Fruit fly (Drosophila melanogaster) whole organism, embryonic: Measurements from ENCODE around the gene rno.

ENCODE experiments used
- CG10366 ChIP-seq: fragments of 200-800 bp; sonication (Bioruptor generic); IDR thresholded peaks from 2 replicates; pipeline ENCODE4 v1.3.6; 2022; ENCODE audit warnings: missing biosample characterization, missing genetic modification characterization
- CG10565 ChIP-seq: fragments of 200-800 bp; sonication (Bioruptor generic); optimal IDR thresholded peaks from 3 replicates; lab custom pipeline; 2016; ENCODE audit warnings: missing biosample characterization, mild to moderate bottlenecking, missing genetic modification characterization
- CG10959 ChIP-seq: fragments of 200-800 bp; sonication (Bioruptor generic); IDR thresholded peaks from 2 replicates; pipeline ENCODE4 v1.3.6; 2022; ENCODE audit warnings: missing biosample characterization, missing genetic modification characterization
- CG11247 ChIP-seq: fragments of 200-800 bp; sonication (Bioruptor generic); IDR thresholded peaks from 2 replicates; pipeline ENCODE4 v1.3.6; 2022; ENCODE audit warnings: missing biosample characterization, missing genetic modification characterization
- CG11696 ChIP-seq: fragments of 200-800 bp; sonication (Bioruptor generic); IDR thresholded peaks from 2 replicates; pipeline ENCODE4 v1.3.6; 2022; ENCODE audit warnings: missing biosample characterization, missing genetic modification characterization
- CG14667 ChIP-seq: fragments of 200-800 bp; sonication (Bioruptor generic); IDR thresholded peaks from 2 replicates; pipeline ENCODE4 v1.3.6; 2022; ENCODE audit warnings: missing biosample characterization, missing genetic modification characterization
- CG14965 ChIP-seq: fragments of 200-800 bp; sonication (Bioruptor generic); optimal IDR thresholded peaks from 2 replicates; lab custom pipeline; 2016; ENCODE audit warnings: missing biosample characterization, missing genetic modification characterization, borderline replicate concordance
- CG15514 ChIP-seq: fragments of 200-800 bp; sonication (Bioruptor generic); optimal IDR thresholded peaks from 3 replicates; lab custom pipeline; 2017; ENCODE audit warnings: missing biosample characterization, missing genetic modification characterization, mild to moderate bottlenecking, moderate library complexity, missing genetic modification reagents
- CG1602 ChIP-seq: fragments of 200-800 bp; sonication (Bioruptor generic); optimal IDR thresholded peaks from 3 replicates; lab custom pipeline; 2016; ENCODE audit warnings: missing biosample characterization, missing genetic modification characterization
- CG17186 ChIP-seq: fragments of 200-800 bp; sonication (Bioruptor generic); optimal IDR thresholded peaks from 3 replicates; lab custom pipeline; 2017; ENCODE audit warnings: missing biosample characterization, missing genetic modification reagents, missing genetic modification characterization
- CG17568 ChIP-seq: fragments of 200-800 bp; sonication (Bioruptor generic); optimal IDR thresholded peaks from 2 replicates; lab custom pipeline; 2018; ENCODE audit warnings: missing biosample characterization, mild to moderate bottlenecking, missing genetic modification characterization, moderate library complexity
- CG2129 ChIP-seq: fragments of 200-800 bp; sonication (Bioruptor generic); IDR thresholded peaks from 2 replicates; pipeline ENCODE4 v1.3.6; 2022; ENCODE audit warnings: missing biosample characterization, missing genetic modification characterization; ENCODE audit not compliant: partially characterized antibody
- CG2712 ChIP-seq: fragments of 200-800 bp; optimal IDR thresholded peaks from 3 replicates; lab custom pipeline; 2019; ENCODE audit warnings: missing biosample characterization, mild to moderate bottlenecking, missing genetic modification characterization, moderate library complexity
- CG32532 ChIP-seq: fragments of 200-800 bp; sonication (Bioruptor generic); IDR thresholded peaks from 2 replicates; pipeline ENCODE4 v1.3.6; 2022; ENCODE audit warnings: missing biosample characterization, missing genetic modification characterization
- CG4328 ChIP-seq: fragments of 200-800 bp; sonication (Bioruptor generic); optimal IDR thresholded peaks from 3 replicates; lab custom pipeline; 2017; ENCODE audit warnings: missing biosample characterization, missing genetic modification reagents, missing genetic modification characterization
- CG7357 ChIP-seq: fragments of 200-800 bp; sonication (Bioruptor generic); IDR thresholded peaks from 3 replicates; pipeline ENCODE4 v1.3.6; 2022; ENCODE audit warnings: missing biosample characterization, missing genetic modification characterization
- CG7987 ChIP-seq: fragments of 200-800 bp; sonication (Bioruptor generic); optimal IDR thresholded peaks from 2 replicates; lab custom pipeline; 2018; ENCODE audit warnings: missing biosample characterization, mild to moderate bottlenecking, missing genetic modification characterization, moderate library complexity
- CG8478 ChIP-seq: fragments of >200 bp; optimal IDR thresholded peaks from 2 replicates; lab custom pipeline; 2018
- CG9817 ChIP-seq: fragments of 200-800 bp; sonication (Bioruptor generic); optimal IDR thresholded peaks from 2 replicates; lab custom pipeline; 2018; ENCODE audit warnings: missing biosample characterization, mild to moderate bottlenecking, missing genetic modification characterization, moderate library complexity
- CTCF ChIP-seq: fragments of 200-800 bp; sonication (Bioruptor generic); optimal IDR thresholded peaks from 2 replicates; lab custom pipeline; 2017; ENCODE audit warnings: missing biosample characterization, mild to moderate bottlenecking, missing genetic modification characterization, moderate library complexity
- CkIIα-i1 ChIP-seq: fragments of 200-800 bp; sonication (Bioruptor generic); IDR thresholded peaks from 2 replicates; pipeline ENCODE4 v1.3.6; 2022; ENCODE audit warnings: missing biosample characterization, missing genetic modification characterization
- Dip3 ChIP-seq: fragments of 200-800 bp; sonication (Bioruptor generic); optimal IDR thresholded peaks from 3 replicates; lab custom pipeline; 2016; ENCODE audit warnings: missing biosample characterization, missing genetic modification characterization
- Gug ChIP-seq: fragments of 200-800 bp; sonication (Bioruptor generic); IDR thresholded peaks from 4 replicates; pipeline ENCODE4 v1.3.6; 2022; ENCODE audit warnings: missing biosample characterization, missing genetic modification characterization
- Lhr ChIP-seq: fragments of 200-800 bp; sonication (Bioruptor generic); optimal IDR thresholded peaks from 3 replicates; lab custom pipeline; 2017; ENCODE audit warnings: mild to moderate bottlenecking, missing biosample characterization, missing genetic modification reagents, missing genetic modification characterization
- NfI ChIP-seq: fragments of 200-800 bp; sonication (Bioruptor generic); optimal IDR thresholded peaks from 3 replicates; lab custom pipeline; 2018; ENCODE audit warnings: missing biosample characterization, mild to moderate bottlenecking, missing genetic modification characterization, moderate library complexity
- Opbp ChIP-seq: fragments of 200-800 bp; sonication (Bioruptor generic); IDR thresholded peaks from 3 replicates; pipeline ENCODE4 v1.3.6; 2022; ENCODE audit warnings: missing biosample characterization, missing genetic modification characterization; ENCODE audit not compliant: partially characterized antibody
- Optix ChIP-seq: fragments of 200-800 bp; sonication (Bioruptor generic); IDR thresholded peaks from 3 replicates; pipeline ENCODE4 v1.3.6; 2022; ENCODE audit warnings: missing biosample characterization, missing genetic modification characterization
- Stat92E ChIP-seq, 3 experiments: fragments of >200 bp in 2 of 3; fragments of 200-800 bp in 1 of 3; sonication (Bioruptor generic) in 1 of 3; optimal IDR thresholded peaks; 2 replicates each; lab custom pipeline; 2017 to 2019; ENCODE audit warnings: missing biosample characterization in 3 of 3, missing genetic modification characterization in 3 of 3, mild to moderate bottlenecking in 1 of 3, moderate library complexity in 1 of 3
- Xrp1 ChIP-seq: fragments of 200-800 bp; sonication (Bioruptor generic); IDR thresholded peaks from 2 replicates; pipeline ENCODE4 v1.3.6; 2022; ENCODE audit warnings: missing biosample characterization, missing genetic modification characterization
- ab ChIP-seq: fragments of 200-800 bp; sonication (Bioruptor generic); optimal IDR thresholded peaks from 2 replicates; lab custom pipeline; 2016; ENCODE audit warnings: missing biosample characterization, missing genetic modification characterization
- amos ChIP-seq: fragments of 200-800 bp; sonication (Bioruptor generic); IDR thresholded peaks from 2 replicates; pipeline ENCODE4 v1.3.6; 2022; ENCODE audit warnings: missing biosample characterization, missing genetic modification characterization; ENCODE audit not compliant: partially characterized antibody
- ato ChIP-seq: fragments of 200-800 bp; sonication (Bioruptor generic); IDR thresholded peaks from 2 replicates; pipeline ENCODE4 v1.3.6; 2022; ENCODE audit warnings: missing biosample characterization, missing genetic modification characterization; ENCODE audit not compliant: partially characterized antibody
- az2 ChIP-seq: fragments of 200-800 bp; sonication (Bioruptor generic); optimal IDR thresholded peaks from 3 replicates; lab custom pipeline; 2016; ENCODE audit warnings: missing biosample characterization, missing genetic modification characterization
- croc ChIP-seq: fragments of 200-800 bp; sonication (Bioruptor generic); conservative IDR thresholded peaks from 3 replicates; pipeline ENCODE4 v1.3.6; 2022; ENCODE audit warnings: missing biosample characterization, missing genetic modification characterization
- crp ChIP-seq, 2 experiments: fragments of 200-800 bp; sonication (Bioruptor generic); optimal IDR thresholded peaks; 2 replicates in 1 of 2; 3 replicates in 1 of 2; lab custom pipeline; 2017; ENCODE audit warnings: missing biosample characterization in 2 of 2, missing genetic modification characterization in 2 of 2, mild to moderate bottlenecking in 1 of 2, moderate library complexity in 1 of 2
- grau ChIP-seq: fragments of 200-800 bp; optimal IDR thresholded peaks from 3 replicates; lab custom pipeline; 2019; ENCODE audit warnings: missing biosample characterization, mild to moderate bottlenecking, missing genetic modification characterization, moderate library complexity
- hkb ChIP-seq, 2 experiments: fragments of 200-800 bp in 1 of 2; fragments of >200 bp in 1 of 2; sonication (Bioruptor generic) in 1 of 2; IDR thresholded peaks in 1 of 2; optimal IDR thresholded peaks in 1 of 2; 2 replicates each; pipeline versions ENCODE4 v1.3.6 to Lab custom; 2017 to 2022; ENCODE audit warnings: missing biosample characterization in 1 of 2, missing genetic modification characterization in 1 of 2
- lilli ChIP-seq: fragments of 200-800 bp; sonication (Bioruptor generic); optimal IDR thresholded peaks from 3 replicates; lab custom pipeline; 2016; ENCODE audit warnings: missing biosample characterization, missing genetic modification characterization
- mirr ChIP-seq: fragments of 200-800 bp; sonication (Bioruptor generic); optimal IDR thresholded peaks from 3 replicates; lab custom pipeline; 2018; ENCODE audit warnings: missing biosample characterization, mild to moderate bottlenecking, missing genetic modification characterization
- otp ChIP-seq: fragments of 200-800 bp; sonication (Bioruptor generic); IDR thresholded peaks from 3 replicates; pipeline ENCODE4, ENCODE4 v1.3.6; 2022; ENCODE audit warnings: missing biosample characterization, missing genetic modification characterization
- pros ChIP-seq: fragments of 200-800 bp; sonication (Bioruptor generic); optimal IDR thresholded peaks from 3 replicates; lab custom pipeline; 2019; ENCODE audit warnings: missing biosample characterization, mild to moderate bottlenecking, missing genetic modification characterization, moderate library complexity
- sc ChIP-seq, 3 experiments: fragments of >200 bp in 2 of 3; fragments of 200-800 bp in 1 of 3; sonication (Bioruptor generic) in 1 of 3; optimal IDR thresholded peaks; 2 replicates in 2 of 3; 3 replicates in 1 of 3; lab custom pipeline; 2017; ENCODE audit warnings: mild to moderate bottlenecking in 1 of 3, missing biosample characterization in 1 of 3, missing genetic modification characterization in 1 of 3, missing genetic modification reagents in 1 of 3
- sisA ChIP-seq: fragments of 200-800 bp; sonication (Bioruptor generic); IDR thresholded peaks from 2 replicates; pipeline ENCODE4 v1.3.6; 2022; ENCODE audit warnings: missing biosample characterization, missing genetic modification characterization
- slp2 ChIP-seq: fragments of 200-800 bp; sonication (Bioruptor generic); optimal IDR thresholded peaks from 2 replicates; lab custom pipeline; 2016; ENCODE audit warnings: missing biosample characterization, missing genetic modification characterization
- ssp ChIP-seq: fragments of 200-800 bp; sonication (Bioruptor generic); IDR thresholded peaks from 2 replicates; pipeline ENCODE4 v1.3.6; 2022; ENCODE audit warnings: missing biosample characterization, missing genetic modification characterization
- stc ChIP-seq: fragments of 200-800 bp; sonication (Bioruptor generic); IDR thresholded peaks from 2 replicates; pipeline ENCODE4 v1.3.6; 2022; ENCODE audit warnings: missing biosample characterization, missing genetic modification characterization
- trh ChIP-seq: fragments of 200-800 bp; sonication (Bioruptor generic); optimal IDR thresholded peaks from 2 replicates; lab custom pipeline; 2016; ENCODE audit warnings: missing biosample characterization, missing genetic modification characterization
- yki ChIP-seq: fragments of >200 bp; optimal IDR thresholded peaks from 3 replicates; lab custom pipeline; 2018

The rno gene

dm6 chr3L:199754-200596, at the start of gene rno, which contains the start of gene mri (continued):
- TF ChIP-seq CG2712 = peak; percentile 86
- no peak for TF ChIP-seq sc (optimal IDR thresholded peaks at IDR 0.05; lab: Kevin White, UChicago)
- TF ChIP-seq sc (GFP tag; optimal IDR thresholded peaks at IDR 0.05; lab: Kevin White, UChicago) = peak; percentile 13
- no peak for TF ChIP-seq CG10959 (GFP tag; lab: Robert Waterston, UW)
- TF ChIP-seq yki = no peak
- peak; percentile 80 for TF ChIP-seq CG32532 (GFP tag; lab: Robert Waterston, UW)
- TF ChIP-seq trh (GFP tag; lab: Kevin White, UChicago) = peak; percentile 44
- peak; percentile 96 for TF ChIP-seq amos (GFP tag; lab: Robert Waterston, UW)
- TF ChIP-seq CG10366 = peak; percentile 74
- peak; percentile 50; the same call in 1 of the 2 replicates for TF ChIP-seq CG11247
- peak; percentile 53 for TF ChIP-seq ssp (GFP tag; lab: Robert Waterston, UW)
- TF ChIP-seq CG17186 (GFP tag; lab: Kevin White, UChicago) = no peak
- peak; percentile 70 for TF ChIP-seq CG1602 (GFP tag; lab: Kevin White, UChicago)
- TF ChIP-seq CG10565 (GFP tag; lab: Kevin White, UChicago) = no peak
- TF ChIP-seq hkb (optimal IDR thresholded peaks at IDR 0.05; lab: Kevin White, UChicago) = no peak
- TF ChIP-seq hkb (GFP tag; IDR thresholded peaks at IDR 0.05; lab: Robert Waterston, UW) = peak; percentile 66
- peak; percentile 57 for TF ChIP-seq CG14667 (GFP tag; lab: Robert Waterston, UW)
- TF ChIP-seq stc (GFP tag; lab: Robert Waterston, UW) = peak; percentile 63; the same call in 1 of the 2 replicates
- TF ChIP-seq sisA = peak; percentile 64; the same call in 1 of the 2 replicates
- peak; percentile 67 for TF ChIP-seq NfI (GFP tag; lab: Kevin White, UChicago)
- peak; percentile 31 for TF ChIP-seq lilli (GFP tag; lab: Kevin White, UChicago)
- peak; percentile 58; the same call in 3 of the 4 replicates for TF ChIP-seq Gug (GFP tag; lab: Robert Waterston, UW)
- peak; percentile 77 for TF ChIP-seq CG9817
- TF ChIP-seq Optix = peak; percentile 30; the same call in 1 of the 3 replicates
- TF ChIP-seq Xrp1 (GFP tag; lab: Robert Waterston, UW) = peak; percentile 72
- no peak for TF ChIP-seq CG8478 (lab: Kevin White, UChicago)
- no peak for TF ChIP-seq Dip3 (GFP tag; lab: Kevin White, UChicago)
- TF ChIP-seq Opbp (GFP tag; lab: Robert Waterston, UW) = peak; percentile 91
- TF ChIP-seq Lhr = peak; percentile 66
- TF ChIP-seq crp (GFP tag; optimal IDR thresholded peaks at IDR 0.05; lab: Kevin White, UChicago) = peak in 1 of 2 experiments; percentile 11
- TF ChIP-seq CTCF (GFP tag; lab: Kevin White, UChicago) = no peak
- TF ChIP-seq pros (GFP tag; lab: Kevin White, UChicago) = no peak
- peak; percentile 72 for TF ChIP-seq ato
- TF ChIP-seq CG7357 (GFP tag; lab: Robert Waterston, UW) = no peak
- TF ChIP-seq CG15514 (GFP tag; lab: Kevin White, UChicago) = peak; percentile 43
- TF ChIP-seq CG4328 (GFP tag; lab: Kevin White, UChicago) = peak; percentile 55
- peak; percentile 77 for TF ChIP-seq grau (tag; lab: Kevin White, UChicago)
- no peak for TF ChIP-seq slp2 (GFP tag; lab: Kevin White, UChicago)
- TF ChIP-seq ab (GFP tag; lab: Kevin White, UChicago) = no peak
- TF ChIP-seq otp (GFP tag; lab: Robert Waterston, UW) = 0 out of 3 replicates have a peak, but pooled peaks have one; percentile 32
- TF ChIP-seq CG11696 = peak; percentile 53
- TF ChIP-seq CkIIα-i1 = no peak
- TF ChIP-seq CG2129 = peak; percentile 82
- peak; percentile 73 for TF ChIP-seq az2
- TF ChIP-seq CG14965 (GFP tag; lab: Kevin White, UChicago) = no peak
- no peak for TF ChIP-seq CG17568 (GFP tag; lab: Kevin White, UChicago)
- TF ChIP-seq CG7987 (GFP tag; lab: Kevin White, UChicago) = no peak
- no peak for TF ChIP-seq mirr (GFP tag; lab: Kevin White, UChicago)
- no peak for TF ChIP-seq Stat92E (GFP tag; optimal IDR thresholded peaks at IDR 0.05; lab: Kevin White, UChicago)
- peak; percentile 19; the same call in 1 of the 3 replicates for TF ChIP-seq croc (GFP tag; lab: Robert Waterston, UW)
